Worm (Caenorhabditis elegans) whole organism, L2 larva: Measurements from ENCODE around the gene gcst-1.
"Not testable (repeated sequence)": the region's sequence is repeated elsewhere in the genome, so short reads cannot be mapped to it uniquely, and the experiment has no call there.

Experiments
- F13H6.1 ChIP-seq: sonication (generic microtip); optimal IDR thresholded peaks from 2 replicates; lab custom pipeline; 2016; ENCODE audit warnings: missing genetic modification characterization, missing compliant biosample characterization
- R02D3.7 ChIP-seq: fragments of 150-350 bp; optimal IDR thresholded peaks from 2 replicates; lab custom pipeline; 2014; ENCODE audit warnings: missing biosample characterization, missing genetic modification characterization
- ZK546.5 ChIP-seq: sonication (generic microtip); optimal IDR thresholded peaks from 2 replicates; lab custom pipeline; 2017; ENCODE audit warnings: missing biosample characterization, missing genetic modification characterization
- alr-1 ChIP-seq: fragments of 150-350 bp; optimal IDR thresholded peaks from 2 replicates; lab custom pipeline; 2014; ENCODE audit warnings: missing biosample characterization, missing genetic modification characterization
- aly-2 ChIP-seq: fragments of 150-350 bp; optimal IDR thresholded peaks from 2 replicates; lab custom pipeline; 2014; ENCODE audit warnings: missing biosample characterization, missing genetic modification characterization
- blmp-1 ChIP-seq: sonication (generic microtip); optimal IDR thresholded peaks from 2 replicates; lab custom pipeline; 2017; ENCODE audit warnings: missing genetic modification characterization, mild to moderate bottlenecking, missing compliant biosample characterization, antibody characterized with exemption, moderate library complexity; ENCODE audit not compliant: insufficient read depth
- ceh-16 ChIP-seq: fragments of 150-350 bp; optimal IDR thresholded peaks from 2 replicates; lab custom pipeline; 2014; ENCODE audit warnings: missing biosample characterization, missing genetic modification characterization
- ceh-82 ChIP-seq: fragments of 150-350 bp; optimal IDR thresholded peaks from 2 replicates; lab custom pipeline; 2014; ENCODE audit warnings: missing biosample characterization, missing genetic modification characterization
- dmd-4 ChIP-seq: sonication (generic microtip); optimal IDR thresholded peaks from 2 replicates; lab custom pipeline; 2017; ENCODE audit warnings: missing biosample characterization, missing genetic modification characterization
- egl-27 ChIP-seq: sonication (generic microtip); optimal IDR thresholded peaks from 3 replicates; lab custom pipeline; 2017; ENCODE audit warnings: missing biosample characterization, missing genetic modification reagents, missing genetic modification characterization
- elt-3 ChIP-seq: sonication (generic microtip); optimal IDR thresholded peaks from 2 replicates; lab custom pipeline; 2017; ENCODE audit warnings: missing biosample characterization, missing genetic modification characterization
- fos-1 ChIP-seq: fragments of 150-350 bp; optimal IDR thresholded peaks from 2 replicates; lab custom pipeline; 2014; ENCODE audit warnings: missing biosample characterization, missing genetic modification characterization
- gmeb-1 ChIP-seq: fragments of 150-350 bp; optimal IDR thresholded peaks from 2 replicates; lab custom pipeline; 2014; ENCODE audit warnings: missing biosample characterization, missing genetic modification characterization
- lin-11 ChIP-seq: fragments of 150-350 bp; sonication (generic microtip); optimal IDR thresholded peaks from 2 replicates; lab custom pipeline; 2014; ENCODE audit warnings: missing biosample characterization, missing genetic modification characterization, inconsistent platforms, mixed read lengths
- lin-13 ChIP-seq: fragments of 150-350 bp; optimal IDR thresholded peaks from 2 replicates; lab custom pipeline; 2014; ENCODE audit warnings: missing biosample characterization, missing genetic modification reagents, missing genetic modification characterization
- lin-39 ChIP-seq: fragments of 150-350 bp; optimal IDR thresholded peaks from 2 replicates; lab custom pipeline; 2014; ENCODE audit warnings: missing biosample characterization, missing genetic modification reagents, missing genetic modification characterization
- lsy-2 ChIP-seq, 2 experiments: fragments of 150-350 bp in 1 of 2; sonication (generic microtip) in 1 of 2; optimal IDR thresholded peaks; 2 replicates each; lab custom pipeline; 2014 to 2017; ENCODE audit warnings: missing biosample characterization in 2 of 2, missing genetic modification characterization in 2 of 2
- mab-5 ChIP-seq: fragments of 150-350 bp; optimal IDR thresholded peaks from 2 replicates; lab custom pipeline; 2014; ENCODE audit warnings: missing biosample characterization, missing genetic modification characterization
- nhr-10 ChIP-seq: sonication (generic microtip); optimal IDR thresholded peaks from 2 replicates; lab custom pipeline; 2017; ENCODE audit warnings: missing biosample characterization, missing genetic modification characterization
- nhr-11 ChIP-seq: fragments of 150-350 bp; optimal IDR thresholded peaks from 2 replicates; lab custom pipeline; 2014; ENCODE audit warnings: missing biosample characterization, missing genetic modification characterization
- nhr-21 ChIP-seq: fragments of 150-350 bp; optimal IDR thresholded peaks from 2 replicates; lab custom pipeline; 2014; ENCODE audit warnings: missing biosample characterization, missing genetic modification characterization
- nhr-23 ChIP-seq: fragments of 150-350 bp; optimal IDR thresholded peaks from 2 replicates; lab custom pipeline; 2014; ENCODE audit warnings: missing biosample characterization, missing genetic modification reagents, missing genetic modification characterization
- nhr-237 ChIP-seq: fragments of 150-350 bp; optimal IDR thresholded peaks from 2 replicates; lab custom pipeline; 2014; ENCODE audit warnings: missing biosample characterization, missing genetic modification characterization
- peb-1 ChIP-seq: fragments of 150-350 bp; optimal IDR thresholded peaks from 2 replicates; lab custom pipeline; 2014; ENCODE audit warnings: missing biosample characterization, missing genetic modification characterization
- sma-9 ChIP-seq, 2 experiments: fragments of 150-350 bp in 1 of 2; sonication (generic microtip) in 1 of 2; optimal IDR thresholded peaks; 2 replicates each; lab custom pipeline; 2014 to 2016; ENCODE audit warnings: missing genetic modification characterization in 2 of 2, mild to moderate bottlenecking in 1 of 2, missing biosample characterization in 1 of 2, missing compliant biosample characterization in 1 of 2, missing genetic modification reagents in 1 of 2, moderate library complexity in 1 of 2
- snpc-4 ChIP-seq: fragments of 150-350 bp; optimal IDR thresholded peaks from 2 replicates; lab custom pipeline; 2014; ENCODE audit warnings: missing biosample characterization, missing genetic modification characterization
- unc-39 ChIP-seq: fragments of 150-350 bp; optimal IDR thresholded peaks from 2 replicates; lab custom pipeline; 2014; ENCODE audit warnings: missing biosample characterization, missing genetic modification characterization
- unc-55 ChIP-seq: fragments of 150-350 bp; sonication (generic microtip); optimal IDR thresholded peaks from 3 replicates; lab custom pipeline; 2014; ENCODE audit warnings: missing biosample characterization, missing genetic modification reagents, missing genetic modification characterization
- unc-62 ChIP-seq: fragments of 150-350 bp; optimal IDR thresholded peaks from 2 replicates; lab custom pipeline; 2014; ENCODE audit warnings: missing biosample characterization, missing genetic modification reagents, missing genetic modification characterization
- zag-1 ChIP-seq: fragments of 150-350 bp; optimal IDR thresholded peaks from 2 replicates; lab custom pipeline; 2014; ENCODE audit warnings: missing biosample characterization, missing genetic modification characterization
- ztf-11 ChIP-seq: sonication (generic microtip); optimal IDR thresholded peaks from 2 replicates; lab custom pipeline; 2017; ENCODE audit warnings: missing biosample characterization, missing genetic modification characterization
- ztf-4 ChIP-seq: fragments of 150-350 bp; optimal IDR thresholded peaks from 2 replicates; lab custom pipeline; 2014; ENCODE audit warnings: missing biosample characterization, missing genetic modification characterization

Gene gcst-1

DNA sequence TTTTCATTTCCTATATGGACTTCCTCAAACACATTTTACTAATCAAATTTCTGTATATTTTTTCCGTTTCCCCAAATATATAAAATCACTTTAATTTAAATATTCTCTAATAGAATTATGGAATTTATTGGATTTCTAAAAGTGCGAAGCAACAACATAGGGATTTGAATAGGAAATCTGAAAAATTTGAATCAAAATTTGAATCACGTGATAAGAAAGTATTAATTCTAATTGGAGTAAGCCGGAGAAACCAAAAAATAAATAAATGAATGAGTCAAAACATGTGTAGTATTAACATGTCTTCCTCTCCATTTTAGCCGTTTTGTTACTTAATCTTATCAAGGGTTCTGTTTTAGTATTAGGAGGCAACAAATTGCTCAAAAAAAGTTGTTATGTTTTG lies 28.5 kb downstream of the gcst-1 start:
- TF ChIP-seq egl-27 (tag; lab: Kevin White, UChicago) (no peak), peb-1 (no peak), nhr-11 (tag; lab: Kevin White, UChicago) (no peak), alr-1 (tag; lab: Kevin White, UChicago) (no peak), ztf-4 (tag; lab: Kevin White, UChicago) (no peak), ZK546.5 (tag; lab: Kevin White, UChicago) (no peak), fos-1 (no peak), elt-3 (tag; lab: Kevin White, UChicago) (no peak), sma-9 (GFP tag; optimal IDR thresholded peaks at IDR 0.05; lab: Kevin White, UChicago) (no peak), sma-9 (tag; optimal IDR thresholded peaks at IDR 0.05; lab: Kevin White, UChicago) (no peak), unc-39 (tag; lab: Kevin White, UChicago) (no peak), unc-55 (GFP tag; lab: Kevin White, UChicago) (no peak), ztf-11 (tag; lab: Kevin White, UChicago) (no peak), F13H6.1 (tag; lab: Kevin White, UChicago) (no peak), lsy-2 (tag; optimal IDR thresholded peaks at IDR 0.05; lab: Kevin White, UChicago) (no peak), gmeb-1 (tag; lab: Kevin White, UChicago) (no peak)
- TF ChIP-seq, all 48 proteins: peak for 0

DNA sequence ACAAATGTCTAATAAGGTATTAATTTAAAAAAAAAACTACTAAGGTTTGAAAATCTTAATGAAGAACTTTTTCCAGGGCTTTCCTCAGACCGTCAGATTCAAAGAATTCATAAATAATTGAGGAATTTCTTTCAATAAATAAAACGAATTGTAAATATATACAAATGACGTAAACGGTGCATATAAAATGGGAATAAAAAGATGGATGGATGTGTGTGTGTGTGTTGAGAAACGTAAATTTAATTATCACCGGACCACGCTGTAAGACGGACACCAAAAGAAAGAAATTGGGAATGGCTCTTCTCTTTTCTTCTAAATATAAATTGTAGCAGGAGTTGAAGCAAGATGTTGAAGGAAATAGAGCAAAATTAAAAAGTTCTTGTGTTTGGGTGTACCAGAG lies 33.5 kb downstream of the gcst-1 start:
- TF ChIP-seq peb-1, result no peak
- TF ChIP-seq elt-3 (tag; lab: Kevin White, UChicago), result no peak
- TF ChIP-seq dmd-4, result no peak
- no peak for TF ChIP-seq gmeb-1 (tag; lab: Kevin White, UChicago)
- TF ChIP-seq lin-11 (tag; lab: Kevin White, UChicago), result no peak
- no peak for TF ChIP-seq lsy-2 (tag; optimal IDR thresholded peaks at IDR 0.05; lab: Kevin White, UChicago)
- TF ChIP-seq zag-1, result no peak
- no peak for TF ChIP-seq nhr-10 (tag; lab: Kevin White, UChicago)
- TF ChIP-seq ZK546.5 (tag; lab: Kevin White, UChicago), result no peak
- no peak for TF ChIP-seq mab-5 (tag; lab: Kevin White, UChicago)
- TF ChIP-seq nhr-21 (tag; lab: Kevin White, UChicago), result no peak
- TF ChIP-seq, all 48 proteins: peak for 0

DNA sequence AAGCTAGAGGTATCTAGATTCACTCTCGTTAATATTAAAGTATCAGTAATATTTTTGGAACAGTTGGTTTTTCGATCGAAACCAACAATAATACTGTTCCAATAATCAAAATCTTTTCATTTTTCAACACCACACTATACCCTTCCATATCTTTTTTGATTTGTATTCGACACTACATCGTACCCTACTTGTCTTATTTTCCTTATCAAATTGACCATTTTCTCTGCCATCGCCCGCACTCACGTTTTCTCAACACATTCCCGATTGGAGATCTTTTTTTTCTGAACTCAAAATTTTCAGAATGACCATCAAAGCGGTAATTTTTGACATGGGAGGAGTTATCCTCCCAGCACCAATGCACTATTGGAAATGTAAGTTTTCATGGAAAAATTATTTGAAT lies 34.8 kb downstream of the gcst-1 start, which contains the start of gene acds-10:
TSS of gene acds-10 (plus strand) at position 301 of the 400 bp plus-strand sequence.
- TF ChIP-seq F13H6.1 (tag; lab: Kevin White, UChicago), result no peak
- TF ChIP-seq blmp-1, result no peak
- TF ChIP-seq aly-2, result no peak
- no peak for TF ChIP-seq ZK546.5 (tag; lab: Kevin White, UChicago)
- no peak for TF ChIP-seq mab-5 (tag; lab: Kevin White, UChicago)
- TF ChIP-seq fos-1, result peak; percentile 6

DNA sequence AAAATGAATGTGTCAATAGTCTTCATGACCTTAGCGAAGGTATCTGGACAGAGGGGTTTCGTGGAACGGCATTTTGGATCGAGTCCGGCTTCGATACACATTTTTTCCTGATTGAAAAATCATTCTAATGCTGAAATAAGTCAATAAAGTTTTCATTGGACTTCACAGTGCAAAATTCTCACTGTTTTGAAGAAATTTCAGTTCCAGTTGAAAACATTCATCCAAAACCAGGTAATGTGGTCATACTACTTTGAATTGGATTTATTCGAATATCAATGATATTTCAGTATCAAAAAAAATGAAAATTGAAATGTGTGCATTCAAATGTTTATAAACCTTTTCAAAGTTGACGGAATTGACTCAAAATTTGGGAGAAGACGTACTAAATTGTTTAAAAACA lies 40.7 kb downstream of the gcst-1 start, which contains the start of gene pgph-1:
TSS of gene pgph-1 (minus strand) at position 101 of the 400 bp plus-strand sequence.
- TF ChIP-seq dmd-4 (no peak), lin-13 (GFP tag; lab: Kevin White, UChicago) (no peak), nhr-237 (tag; lab: Kevin White, UChicago) (no peak), aly-2 (no peak), unc-55 (GFP tag; lab: Kevin White, UChicago) (no peak), zag-1 (no peak), unc-39 (tag; lab: Kevin White, UChicago) (no peak), ztf-11 (tag; lab: Kevin White, UChicago) (no peak), peb-1 (no peak), lsy-2 (tag; optimal IDR thresholded peaks at IDR 0.05; lab: Kevin White, UChicago) (no peak)

- TF ChIP-seq R02D3.7, alr-1, lin-11 (tag; lab: Kevin White, UChicago): not testable (repeated sequence)
- TF ChIP-seq, all 48 proteins: peak for 0; not testable (repeated sequence) for 48
These were observed 42.5 kb downstream of the gcst-1 start, which contains the start of gene K09H11.11 for ce11 chrV:5755203-5755693. K09H11.11 (minus strand) TSS chrV:5755253.

- TF ChIP-seq alr-1 (tag; lab: Kevin White, UChicago) (no peak), lin-39 (no peak), snpc-4 (tag; lab: Kevin White, UChicago) (no peak), F13H6.1 (tag; lab: Kevin White, UChicago) (no peak), ZK546.5 (tag; lab: Kevin White, UChicago) (no peak), lsy-2 (tag; optimal IDR thresholded peaks at IDR 0.05; lab: Kevin White, UChicago) (no peak), ceh-16 (tag; lab: Kevin White, UChicago) (no peak), egl-27 (tag; lab: Kevin White, UChicago) (no peak), ztf-4 (tag; lab: Kevin White, UChicago) (no peak), ceh-82 (tag; lab: Kevin White, UChicago) (no peak), nhr-23 (tag; lab: Kevin White, UChicago) (no peak), unc-62 (GFP tag; lab: Kevin White, UChicago) (no peak), nhr-10 (tag; lab: Kevin White, UChicago) (no peak)
These were observed 43.5 kb downstream of the gcst-1 start, which contains the start of gene C53A3.3 for ce11 chrV:5756193-5756592. C53A3.3 (plus strand) TSS chrV:5756493.
